Worm (Caenorhabditis elegans) whole organism, L3 larva: ENCODE results near the gene ztf-27.

Experiments
- R02D3.7 ChIP-seq: fragments of 150-350 bp; optimal IDR thresholded peaks from 2 replicates; lab custom pipeline; 2014; ENCODE audit warnings: missing biosample characterization, missing genetic modification characterization
- ZK546.5 ChIP-seq: sonication (generic microtip); optimal IDR thresholded peaks from 2 replicates; lab custom pipeline; 2017; ENCODE audit warnings: missing biosample characterization, missing genetic modification characterization
- aly-2 ChIP-seq: fragments of 150-350 bp; optimal IDR thresholded peaks from 2 replicates; lab custom pipeline; 2014; ENCODE audit warnings: missing biosample characterization, missing genetic modification characterization
- ama-1 ChIP-seq: fragments of 150-350 bp; optimal IDR thresholded peaks from 2 replicates; lab custom pipeline; 2018
- ceh-28 ChIP-seq: fragments of 150-350 bp; optimal IDR thresholded peaks from 2 replicates; lab custom pipeline; 2014; ENCODE audit warnings: missing biosample characterization, missing genetic modification reagents, missing genetic modification characterization
- daf-12 ChIP-seq: fragments of 150-350 bp; optimal IDR thresholded peaks from 2 replicates; lab custom pipeline; 2014; ENCODE audit warnings: missing biosample characterization, missing genetic modification reagents, missing genetic modification characterization
- egl-5 ChIP-seq: fragments of 150-350 bp; optimal IDR thresholded peaks from 2 replicates; lab custom pipeline; 2017; ENCODE audit warnings: missing biosample characterization, missing genetic modification reagents, missing genetic modification characterization, inconsistent platforms
- elt-1 ChIP-seq: fragments of 150-350 bp; optimal IDR thresholded peaks from 2 replicates; lab custom pipeline; 2014; ENCODE audit warnings: missing biosample characterization, missing genetic modification characterization
- elt-2 ChIP-seq: sonication (generic microtip); optimal IDR thresholded peaks from 2 replicates; lab custom pipeline; 2016; ENCODE audit warnings: missing genetic modification reagents, mild to moderate bottlenecking, missing genetic modification characterization, missing compliant biosample characterization
- eor-1 ChIP-seq, 2 experiments: fragments of 150-350 bp; optimal IDR thresholded peaks; 2 replicates each; lab custom pipeline; 2014 to 2018; ENCODE audit warnings: missing biosample characterization in 2 of 2, missing genetic modification characterization in 2 of 2
- fkh-2 ChIP-seq: fragments of 150-350 bp; optimal IDR thresholded peaks from 2 replicates; lab custom pipeline; 2014; ENCODE audit warnings: missing biosample characterization, missing genetic modification reagents, missing genetic modification characterization
- fos-1 ChIP-seq: fragments of 150-350 bp; optimal IDR thresholded peaks from 2 replicates; lab custom pipeline; 2014; ENCODE audit warnings: missing biosample characterization, missing genetic modification characterization
- hmg-11 ChIP-seq: sonication (generic microtip); optimal IDR thresholded peaks from 2 replicates; lab custom pipeline; 2016; ENCODE audit warnings: missing genetic modification characterization, missing compliant biosample characterization
- jun-1 ChIP-seq: fragments of 150-350 bp; optimal IDR thresholded peaks from 2 replicates; lab custom pipeline; 2014; ENCODE audit warnings: missing biosample characterization, missing genetic modification reagents, missing genetic modification characterization
- lin-15B ChIP-seq: fragments of 150-350 bp; optimal IDR thresholded peaks from 2 replicates; lab custom pipeline; 2014; ENCODE audit warnings: missing biosample characterization, missing genetic modification characterization
- lin-39 ChIP-seq: fragments of 150-350 bp; optimal IDR thresholded peaks from 2 replicates; lab custom pipeline; 2018; ENCODE audit warnings: missing biosample characterization, missing genetic modification reagents, missing genetic modification characterization
- lsy-12 ChIP-seq: sonication (generic microtip); optimal IDR thresholded peaks from 2 replicates; lab custom pipeline; 2016; ENCODE audit warnings: mild to moderate bottlenecking, missing genetic modification characterization, missing compliant biosample characterization
- mdl-1 ChIP-seq: fragments of 150-350 bp; optimal IDR thresholded peaks from 2 replicates; lab custom pipeline; 2014; ENCODE audit warnings: missing biosample characterization, missing genetic modification characterization
- nfya-1 ChIP-seq: sonication (generic microtip); optimal IDR thresholded peaks from 2 replicates; lab custom pipeline; 2017; ENCODE audit warnings: missing genetic modification characterization, mild to moderate bottlenecking, missing compliant biosample characterization, antibody characterized with exemption, moderate library complexity; ENCODE audit not compliant: insufficient read depth
- nhr-11 ChIP-seq: fragments of 150-350 bp; optimal IDR thresholded peaks from 2 replicates; lab custom pipeline; 2014; ENCODE audit warnings: missing biosample characterization, missing genetic modification characterization
- nhr-23 ChIP-seq: fragments of 150-350 bp; optimal IDR thresholded peaks from 2 replicates; lab custom pipeline; 2014; ENCODE audit warnings: missing biosample characterization, missing genetic modification reagents, missing genetic modification characterization
- nhr-25 ChIP-seq: sonication (generic microtip); optimal IDR thresholded peaks from 2 replicates; lab custom pipeline; 2017; ENCODE audit warnings: missing biosample characterization, missing genetic modification characterization
- nhr-28 ChIP-seq: fragments of 150-350 bp; optimal IDR thresholded peaks from 2 replicates; lab custom pipeline; 2014; ENCODE audit warnings: missing biosample characterization, missing genetic modification characterization
- nhr-43 ChIP-seq: sonication (generic microtip); optimal IDR thresholded peaks from 2 replicates; lab custom pipeline; 2016; ENCODE audit warnings: mild to moderate bottlenecking, missing genetic modification characterization, missing compliant biosample characterization; ENCODE audit not compliant: poor library complexity, severe bottlenecking
- nhr-67 ChIP-seq: fragments of 150-350 bp; optimal IDR thresholded peaks from 2 replicates; lab custom pipeline; 2014; ENCODE audit warnings: missing biosample characterization, missing genetic modification characterization
- nhr-76 ChIP-seq: fragments of 150-350 bp; sonication (generic microtip); optimal IDR thresholded peaks from 5 replicates; lab custom pipeline; 2014; ENCODE audit warnings: missing biosample characterization, missing genetic modification characterization
- pha-4 ChIP-seq: fragments of 150-350 bp; optimal IDR thresholded peaks from 2 replicates; lab custom pipeline; 2014; ENCODE audit warnings: missing biosample characterization, missing genetic modification reagents, missing genetic modification characterization
- pqm-1 ChIP-seq: fragments of 150-350 bp; optimal IDR thresholded peaks from 2 replicates; lab custom pipeline; 2017; ENCODE audit warnings: missing biosample characterization, missing genetic modification characterization, inconsistent platforms
- sea-2 ChIP-seq: fragments of 150-350 bp; sonication (generic microtip); optimal IDR thresholded peaks from 4 replicates; lab custom pipeline; 2014; ENCODE audit warnings: missing biosample characterization, missing genetic modification reagents, missing genetic modification characterization
- snpc-4 ChIP-seq: fragments of 150-350 bp; optimal IDR thresholded peaks from 2 replicates; lab custom pipeline; 2014; ENCODE audit warnings: missing biosample characterization, missing genetic modification characterization
- tbx-2 ChIP-seq: sonication (generic microtip); optimal IDR thresholded peaks from 2 replicates; lab custom pipeline; 2016; ENCODE audit warnings: mild to moderate bottlenecking, missing genetic modification characterization, missing compliant biosample characterization
- zag-1 ChIP-seq: fragments of 150-350 bp; optimal IDR thresholded peaks from 2 replicates; lab custom pipeline; 2014; ENCODE audit warnings: missing biosample characterization, missing genetic modification characterization

Gene ztf-27

ce11 chrII:10373536-10374169, 11.5 kb upstream of the ztf-27 start:
- TF ChIP-seq tbx-2: no peak
- TF ChIP-seq fos-1 (tag; lab: Kevin White, UChicago): no peak
- peak; percentile 17 for TF ChIP-seq lin-39 (tag; lab: Kevin White, UChicago)
- TF ChIP-seq ceh-28 (tag; lab: Kevin White, UChicago): no peak
- no peak for TF ChIP-seq jun-1
- TF ChIP-seq elt-1 (tag; lab: Kevin White, UChicago): no peak
- no peak for TF ChIP-seq pha-4 (tag; lab: Kevin White, UChicago)
- TF ChIP-seq egl-5: peak; percentile 61
- no peak for TF ChIP-seq nhr-23 (tag; lab: Kevin White, UChicago)

DNA sequence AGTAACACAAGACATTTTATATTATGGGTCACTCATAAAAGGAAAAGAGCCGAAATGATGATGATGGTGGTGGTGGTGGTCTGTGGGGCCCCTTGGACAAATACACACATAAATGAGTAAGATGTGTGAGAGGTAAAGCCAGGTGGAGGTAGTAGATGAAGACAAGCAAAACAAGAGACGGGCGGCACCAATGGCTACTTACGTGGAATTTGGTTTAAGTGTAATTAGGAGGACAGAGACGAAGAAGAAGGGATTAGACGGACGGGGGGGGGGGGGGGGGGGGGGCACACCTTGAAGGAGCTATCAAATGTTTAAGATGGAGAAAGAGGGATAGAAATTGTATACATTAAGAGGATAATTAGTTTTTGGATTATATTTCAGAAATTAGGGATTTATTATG, 10.4 kb upstream of the ztf-27 start:
- TF ChIP-seq pha-4 (tag; lab: Kevin White, UChicago): peak; percentile 5
- TF ChIP-seq nhr-25 (tag; lab: Kevin White, UChicago): no peak
- TF ChIP-seq, all 47 proteins: peak for 1

DNA sequence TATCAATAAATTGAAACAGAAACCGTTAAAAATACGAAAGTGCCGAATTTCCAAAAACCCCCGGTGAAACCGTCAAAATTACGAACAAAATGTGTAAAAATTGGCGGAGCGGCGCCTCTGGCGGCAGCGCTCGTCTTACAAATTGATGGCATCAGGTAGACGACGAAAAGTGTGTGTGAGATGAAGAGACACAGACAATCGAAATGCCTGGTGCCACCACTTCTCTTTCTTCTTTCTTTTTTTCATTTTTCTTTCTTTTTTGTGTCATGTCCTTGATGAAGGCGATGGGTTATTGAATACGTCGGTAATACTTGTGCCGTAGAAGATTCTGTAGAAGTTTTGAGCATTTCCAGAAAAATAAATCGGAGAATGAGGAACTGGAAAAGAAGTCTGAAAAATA, 7.2 kb upstream of the ztf-27 start:
- peak; percentile 5 for TF ChIP-seq nhr-25 (tag; lab: Kevin White, UChicago)
- peak; percentile 19 for TF ChIP-seq nfya-1
- no peak for TF ChIP-seq sea-2
- TF ChIP-seq, all 47 proteins: peak for 2

ce11 chrII:10379546-10379945, 5.6 kb upstream of the ztf-27 start:
- TF ChIP-seq mdl-1: no peak
- TF ChIP-seq egl-5: no peak
- TF ChIP-seq tbx-2: no peak
- no peak for TF ChIP-seq nhr-28 (tag; lab: Kevin White, UChicago)
- no peak for TF ChIP-seq daf-12 (tag; lab: Kevin White, UChicago)
- TF ChIP-seq aly-2 (tag; lab: Kevin White, UChicago): no peak
- TF ChIP-seq lin-15B (tag; lab: Kevin White, UChicago): no peak
- TF ChIP-seq pha-4 (tag; lab: Kevin White, UChicago): no peak
- TF ChIP-seq fkh-2 (tag; lab: Kevin White, UChicago): no peak
- TF ChIP-seq jun-1: no peak
- no peak for TF ChIP-seq ama-1
- TF ChIP-seq sea-2: no peak
- TF ChIP-seq eor-1 (tag; optimal IDR thresholded peaks at IDR 0.05; lab: Kevin White, UChicago): no peak
- no peak for TF ChIP-seq nhr-67
- TF ChIP-seq elt-2 (tag; lab: Kevin White, UChicago): no peak

DNA sequence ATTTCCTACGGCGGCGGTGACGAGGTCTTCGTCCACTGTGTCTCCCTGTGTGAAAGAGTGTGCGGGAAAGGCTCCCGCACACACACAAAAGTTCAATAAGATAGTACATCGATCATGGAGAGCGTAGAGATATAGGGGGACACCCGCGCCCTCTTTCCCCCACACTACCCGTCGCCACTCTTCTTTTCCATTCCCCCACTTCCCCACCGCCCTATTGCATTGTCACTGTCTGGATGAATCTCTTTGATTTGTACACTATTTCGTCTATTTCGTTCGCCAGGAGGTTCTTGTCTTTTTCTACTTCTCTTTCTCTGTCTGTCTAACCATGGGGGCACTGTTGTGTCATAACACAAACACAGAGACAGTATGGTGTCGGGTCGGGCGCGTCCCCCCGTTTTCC, 2.9 kb upstream of the ztf-27 start:
- peak; percentile 57 for TF ChIP-seq elt-2 (tag; lab: Kevin White, UChicago)
- TF ChIP-seq pqm-1 (tag; lab: Kevin White, UChicago): peak; percentile 33
- peak; percentile 24 for TF ChIP-seq lin-15B (tag; lab: Kevin White, UChicago)
- TF ChIP-seq hmg-11 (tag; lab: Kevin White, UChicago): peak; percentile 79
- peak; percentile 41 for TF ChIP-seq ceh-28 (tag; lab: Kevin White, UChicago)
- peak; percentile 76 for TF ChIP-seq nhr-23 (tag; lab: Kevin White, UChicago)
- TF ChIP-seq zag-1 (tag; lab: Kevin White, UChicago): no peak
- TF ChIP-seq nfya-1: peak; percentile 30
- no peak for TF ChIP-seq ZK546.5 (tag; lab: Kevin White, UChicago)
- peak; percentile 27 for TF ChIP-seq nhr-43 (tag; lab: Kevin White, UChicago)
- no peak for TF ChIP-seq nhr-67
- TF ChIP-seq nhr-25 (tag; lab: Kevin White, UChicago): peak; percentile 74
- TF ChIP-seq snpc-4: peak; percentile 2
- peak; percentile 16 for TF ChIP-seq R02D3.7
- TF ChIP-seq lsy-12: peak; percentile 45
- peak; percentile 66 for TF ChIP-seq jun-1
- no peak for TF ChIP-seq nhr-11 (tag; lab: Kevin White, UChicago)
- TF ChIP-seq pha-4 (tag; lab: Kevin White, UChicago): peak; percentile 85
- TF ChIP-seq fos-1 (tag; lab: Kevin White, UChicago): peak; percentile 8
- no peak for TF ChIP-seq nhr-76
- TF ChIP-seq, all 47 proteins: peak for 15
